Fruit fly (Drosophila melanogaster) whole organism, embryonic: Measurements from ENCODE around the gene msopa.

ENCODE experiments used
- CG12155 ChIP-seq: fragments of 200-800 bp; sonication (Bioruptor generic); optimal IDR thresholded peaks from 3 replicates; lab custom pipeline; 2016; ENCODE audit warnings: missing biosample characterization, missing genetic modification characterization
- CG1647 ChIP-seq: fragments of 200-800 bp; sonication (Bioruptor generic); optimal IDR thresholded peaks from 3 replicates; lab custom pipeline; 2016; ENCODE audit warnings: missing biosample characterization, missing genetic modification characterization
- CG30431 ChIP-seq: fragments of 200-800 bp; sonication (Bioruptor generic); optimal IDR thresholded peaks from 2 replicates; lab custom pipeline; 2017; ENCODE audit warnings: missing biosample characterization, missing genetic modification characterization
- CG8290 ChIP-seq, 3 experiments: fragments of 200-800 bp; sonication (Bioruptor generic); optimal IDR thresholded peaks; 2 replicates each; lab custom pipeline; 2016 to 2019; ENCODE audit warnings: missing biosample characterization in 3 of 3, missing genetic modification characterization in 3 of 3, mild to moderate bottlenecking in 2 of 3, moderate library complexity in 1 of 3
- Hr39 ChIP-seq: fragments of >200 bp; optimal IDR thresholded peaks from 2 replicates; lab custom pipeline; 2017
- Opbp ChIP-seq: fragments of 200-800 bp; sonication (Bioruptor generic); IDR thresholded peaks from 3 replicates; pipeline ENCODE4 v1.3.6; 2022; ENCODE audit warnings: missing biosample characterization, missing genetic modification characterization; ENCODE audit not compliant: partially characterized antibody
- mirr ChIP-seq: fragments of 200-800 bp; sonication (Bioruptor generic); optimal IDR thresholded peaks from 3 replicates; lab custom pipeline; 2018; ENCODE audit warnings: missing biosample characterization, mild to moderate bottlenecking, missing genetic modification characterization
- unpg ChIP-seq: fragments of 200-800 bp; sonication (Bioruptor generic); optimal IDR thresholded peaks from 3 replicates; lab custom pipeline; 2018; ENCODE audit warnings: missing biosample characterization, mild to moderate bottlenecking, missing genetic modification characterization, moderate library complexity

DNA sequence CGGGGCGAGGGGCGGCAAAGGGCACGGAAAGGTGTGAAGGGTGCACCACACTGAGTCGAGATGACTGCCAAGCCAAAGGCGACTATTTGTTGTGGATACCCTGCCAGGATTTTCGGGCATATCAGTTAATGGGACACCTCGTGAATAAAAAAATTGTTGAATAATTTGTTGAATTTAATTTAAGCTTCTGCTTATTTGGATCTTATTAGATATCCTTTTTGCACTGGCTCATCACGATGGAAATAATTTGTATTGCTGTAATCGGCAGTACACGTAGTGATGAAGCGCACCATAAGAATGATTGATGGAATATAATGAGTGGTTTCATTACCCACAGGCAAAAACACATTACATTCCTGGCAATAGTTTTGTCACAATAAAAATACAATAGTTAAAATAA is 27.4 kb downstream of the msopa start:
- no peak for TF ChIP-seq unpg
- no peak for TF ChIP-seq CG30431
- TF ChIP-seq Hr39 (lab: Kevin White, UChicago), result no peak
- TF ChIP-seq CG1647 (GFP tag; lab: Kevin White, UChicago), result no peak
- no peak for TF ChIP-seq CG12155
- TF ChIP-seq CG8290 (GFP tag; optimal IDR thresholded peaks at IDR 0.05; lab: Kevin White, UChicago), result no peak
- no peak for TF ChIP-seq CG8290 (tag; optimal IDR thresholded peaks at IDR 0.05; lab: Kevin White, UChicago)
- TF ChIP-seq Opbp (GFP tag; lab: Robert Waterston, UW), result no peak
- TF ChIP-seq mirr, result no peak
